Worm (Caenorhabditis elegans) whole organism, L1 larva: Measurements from ENCODE around the gene eak-7.

ENCODE experiments used
- aly-2 ChIP-seq: fragments of 150-350 bp; optimal IDR thresholded peaks from 2 replicates; lab custom pipeline; 2014; ENCODE audit warnings: missing biosample characterization, missing genetic modification characterization
- efl-3 ChIP-seq: fragments of 200-800 bp; sonication (Bioruptor generic); optimal IDR thresholded peaks from 2 replicates; lab custom pipeline; 2018; ENCODE audit warnings: mild to moderate bottlenecking, missing genetic modification characterization, missing compliant biosample characterization
- lin-39 ChIP-seq: fragments of 150-350 bp; optimal IDR thresholded peaks from 2 replicates; lab custom pipeline; 2014; ENCODE audit warnings: missing biosample characterization, missing genetic modification reagents, missing genetic modification characterization
- lir-3 ChIP-seq: sonication (generic microtip); optimal IDR thresholded peaks from 2 replicates; lab custom pipeline; 2016; ENCODE audit warnings: mild to moderate bottlenecking, missing genetic modification characterization, moderate library complexity, missing compliant biosample characterization; ENCODE audit not compliant: poor library complexity
- lsy-2 ChIP-seq, 2 experiments: fragments of 150-350 bp; optimal IDR thresholded peaks; 2 replicates each; lab custom pipeline; 2014; ENCODE audit warnings: missing biosample characterization in 2 of 2, missing genetic modification characterization in 2 of 2
- mep-1 ChIP-seq: fragments of 150-350 bp; optimal IDR thresholded peaks from 2 replicates; lab custom pipeline; 2014; ENCODE audit warnings: missing biosample characterization, missing genetic modification characterization
- pag-3 ChIP-seq: sonication (generic microtip); optimal IDR thresholded peaks from 2 replicates; lab custom pipeline; 2017; ENCODE audit warnings: missing genetic modification characterization, mild to moderate bottlenecking, missing compliant biosample characterization, antibody characterized with exemption, borderline replicate concordance; ENCODE audit not compliant: insufficient read depth
- rnt-1 ChIP-seq: sonication (generic microtip); optimal IDR thresholded peaks from 2 replicates; lab custom pipeline; 2016; ENCODE audit warnings: mild to moderate bottlenecking, missing genetic modification characterization, moderate library complexity, missing compliant biosample characterization

DNA sequence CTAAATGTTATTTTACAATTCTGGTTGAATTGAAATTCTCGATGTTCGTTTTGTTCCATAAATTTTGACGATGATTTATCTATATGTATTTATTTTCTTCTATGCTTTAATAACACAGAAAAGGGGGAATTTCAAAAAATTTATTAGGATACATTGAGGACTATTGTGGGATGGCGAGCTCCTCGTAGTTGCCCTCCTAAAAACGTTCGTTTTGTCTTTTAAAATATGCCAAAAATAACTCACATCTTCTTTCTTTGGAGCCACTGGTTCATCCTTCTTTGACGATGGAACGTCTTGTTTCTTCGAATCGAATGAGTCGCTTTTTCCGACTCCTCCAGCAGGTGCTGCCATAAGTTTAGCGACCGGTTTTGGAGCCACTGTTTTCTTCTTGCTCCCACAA lies 4.8 kb upstream of the eak-7 start:
- TF ChIP-seq lin-39 (tag; lab: Kevin White, UChicago): no peak
- no peak for TF ChIP-seq lsy-2 (tag; optimal IDR thresholded peaks at IDR 0.05; lab: Kevin White, UChicago)
- no peak for TF ChIP-seq pag-3 (tag; lab: Kevin White, UChicago)
- TF ChIP-seq efl-3: no peak
- TF ChIP-seq mep-1: no peak
- no peak for TF ChIP-seq rnt-1 (tag; lab: Kevin White, UChicago)
- TF ChIP-seq aly-2: no peak
- TF ChIP-seq lir-3 (tag; lab: Kevin White, UChicago): no peak
